Fruit fly (Drosophila melanogaster) S2 (cell line): ENCODE data around the gene Tace.

ENCODE experiments used
- CG8478 ChIP-seq: fragments of >200 bp; optimal IDR thresholded peaks from 2 replicates; lab custom pipeline; 2018
- CTCF ChIP-seq, 2 experiments: fragments of >200 bp; optimal IDR thresholded peaks; 2 replicates each; lab custom pipeline; 2018

dm6 chr3R:29985219-29985618 is 15.1 kb upstream of the Tace start:
- TF ChIP-seq CTCF (optimal IDR thresholded peaks at IDR 0.05; lab: Kevin White, UChicago), result no peak
- TF ChIP-seq CG8478 (lab: Kevin White, UChicago), result no peak
